Worm (Caenorhabditis elegans) whole organism, young adult: ENCODE data around the gene Y50D7A.8.

Experiments used
- ama-1 ChIP-seq, 3 experiments: fragments of 150-350 bp in 1 of 3; sonication (generic microtip) in 2 of 3; optimal IDR thresholded peaks; 2 replicates each; lab custom pipeline; 2014 to 2018; ENCODE audit warnings: missing biosample characterization in 2 of 3, missing genetic modification characterization in 2 of 3, missing genetic modification reagents in 2 of 3
- ceh-100 ChIP-seq: fragments of 200-800 bp; sonication (Bioruptor generic); IDR thresholded peaks from 2 replicates; pipeline ENCODE4 v1.3.6; 2022; ENCODE audit warnings: missing genetic modification reagents, missing genetic modification characterization, missing compliant biosample characterization
- madf-10 ChIP-seq: sonication (generic microtip); optimal IDR thresholded peaks from 2 replicates; lab custom pipeline; 2016; ENCODE audit warnings: mild to moderate bottlenecking, missing genetic modification characterization, missing compliant biosample characterization
- unc-130 ChIP-seq: sonication (generic microtip); optimal IDR thresholded peaks from 2 replicates; lab custom pipeline; 2016; ENCODE audit warnings: missing genetic modification reagents, missing genetic modification characterization, missing compliant biosample characterization
- ztf-25 ChIP-seq: fragments of 200-800 bp; sonication (Bioruptor generic); IDR thresholded peaks from 2 replicates; pipeline ENCODE4 v1.3.6; 2022; ENCODE audit warnings: missing genetic modification reagents, missing genetic modification characterization, missing compliant biosample characterization

ce11 chrIII:382470-382869, 39.4 kb upstream of the Y50D7A.8 start, which contains the start of gene K10F12.7:
- TF ChIP-seq ceh-100 (GFP tag; lab: Robert Waterston, UW) = no peak
- no peak for TF ChIP-seq unc-130
- no peak for TF ChIP-seq ama-1 (optimal IDR thresholded peaks at IDR 0.05; lab: Kevin White, UChicago)
- no peak for TF ChIP-seq ama-1 (GFP tag; optimal IDR thresholded peaks at IDR 0.05; lab: Kevin White, UChicago)
- TF ChIP-seq madf-10 = no peak
- no peak for TF ChIP-seq ztf-25 (GFP tag; lab: Robert Waterston, UW)
